Fruit fly (Drosophila melanogaster) whole organism, embryonic: ENCODE data around the gene rols.

Experiments
- CG10147 ChIP-seq: fragments of 200-800 bp; sonication (Bioruptor generic); optimal IDR thresholded peaks from 2 replicates; lab custom pipeline; 2019; ENCODE audit warnings: missing biosample characterization, mild to moderate bottlenecking, missing genetic modification characterization, moderate library complexity
- CG10979 ChIP-seq: fragments of 200-800 bp; sonication (Bioruptor generic); optimal IDR thresholded peaks from 2 replicates; lab custom pipeline; 2018; ENCODE audit warnings: missing biosample characterization, mild to moderate bottlenecking, missing genetic modification characterization, moderate library complexity
- CG11456 ChIP-seq: fragments of 200-800 bp; sonication (Bioruptor generic); IDR thresholded peaks from 3 replicates; pipeline ENCODE4 v1.3.6; 2022; ENCODE audit warnings: missing biosample characterization, missing genetic modification characterization
- CG11504 ChIP-seq: fragments of 200-800 bp; sonication (Bioruptor generic); optimal IDR thresholded peaks from 3 replicates; lab custom pipeline; 2019; ENCODE audit warnings: missing biosample characterization, mild to moderate bottlenecking, missing genetic modification characterization, moderate library complexity
- CG12155 ChIP-seq: fragments of 200-800 bp; sonication (Bioruptor generic); optimal IDR thresholded peaks from 3 replicates; lab custom pipeline; 2016; ENCODE audit warnings: missing biosample characterization, missing genetic modification characterization
- CG12219 ChIP-seq: fragments of 200-800 bp; sonication (Bioruptor generic); optimal IDR thresholded peaks from 3 replicates; lab custom pipeline; 2018; ENCODE audit warnings: missing biosample characterization, mild to moderate bottlenecking, missing genetic modification characterization
- CG12391 ChIP-seq: fragments of 200-800 bp; sonication (Bioruptor generic); optimal IDR thresholded peaks from 3 replicates; lab custom pipeline; 2018; ENCODE audit warnings: missing biosample characterization, mild to moderate bottlenecking, missing genetic modification characterization, moderate library complexity
- CG13287 ChIP-seq: fragments of 200-800 bp; sonication (Bioruptor generic); IDR thresholded peaks from 2 replicates; pipeline ENCODE4 v1.3.6; 2022; ENCODE audit warnings: missing biosample characterization, missing genetic modification characterization; ENCODE audit not compliant: partially characterized antibody
- CG13424 ChIP-seq: fragments of 200-800 bp; sonication (Bioruptor generic); optimal IDR thresholded peaks from 2 replicates; lab custom pipeline; 2019; ENCODE audit warnings: missing biosample characterization, mild to moderate bottlenecking, missing genetic modification characterization, moderate library complexity
- CG13775 ChIP-seq: fragments of 200-800 bp; sonication (Bioruptor generic); optimal IDR thresholded peaks from 3 replicates; lab custom pipeline; 2017; ENCODE audit warnings: missing biosample characterization, mild to moderate bottlenecking, missing genetic modification characterization
- CG2202 ChIP-seq: fragments of 200-800 bp; sonication (Bioruptor generic); optimal IDR thresholded peaks from 2 replicates; lab custom pipeline; 2018; ENCODE audit warnings: missing biosample characterization, mild to moderate bottlenecking, missing genetic modification characterization
- CG2678 ChIP-seq: fragments of 200-800 bp; sonication (Bioruptor generic); optimal IDR thresholded peaks from 3 replicates; lab custom pipeline; 2019; ENCODE audit warnings: missing biosample characterization, mild to moderate bottlenecking, missing genetic modification characterization, moderate library complexity
- CG30020 ChIP-seq: fragments of 200-800 bp; optimal IDR thresholded peaks from 2 replicates; lab custom pipeline; 2019; ENCODE audit warnings: missing biosample characterization, mild to moderate bottlenecking, missing genetic modification characterization, moderate library complexity
- CG31365 ChIP-seq: fragments of 200-800 bp; sonication (Bioruptor generic); optimal IDR thresholded peaks from 2 replicates; lab custom pipeline; 2018; ENCODE audit warnings: missing biosample characterization, mild to moderate bottlenecking, missing genetic modification characterization
- CG31441 ChIP-seq: fragments of 200-800 bp; sonication (Bioruptor generic); IDR thresholded peaks from 2 replicates; pipeline ENCODE4 v1.3.6; 2022; ENCODE audit warnings: missing biosample characterization, missing genetic modification characterization
- CG33557 ChIP-seq: fragments of 200-800 bp; sonication (Bioruptor generic); optimal IDR thresholded peaks from 2 replicates; lab custom pipeline; 2019; ENCODE audit warnings: missing biosample characterization, mild to moderate bottlenecking, missing genetic modification characterization, moderate library complexity
- CG34422 ChIP-seq: fragments of 200-800 bp; sonication (Bioruptor generic); IDR thresholded peaks from 3 replicates; pipeline ENCODE4 v1.3.6; 2022; ENCODE audit warnings: missing biosample characterization, missing genetic modification characterization
- CG4707 ChIP-seq: fragments of 200-800 bp; sonication (Bioruptor generic); optimal IDR thresholded peaks from 2 replicates; lab custom pipeline; 2018; ENCODE audit warnings: missing biosample characterization, mild to moderate bottlenecking, missing genetic modification characterization, moderate library complexity
- CG7556 ChIP-seq: fragments of 200-800 bp; sonication (Bioruptor generic); optimal IDR thresholded peaks from 2 replicates; lab custom pipeline; 2017; ENCODE audit warnings: missing biosample characterization, mild to moderate bottlenecking, missing genetic modification characterization
- CG8765 ChIP-seq: fragments of 200-800 bp; sonication (Bioruptor generic); IDR thresholded peaks from 2 replicates; pipeline ENCODE4 v1.3.6; 2022; ENCODE audit warnings: missing biosample characterization, missing genetic modification characterization
- CG8924 ChIP-seq: fragments of 200-800 bp; optimal IDR thresholded peaks from 3 replicates; lab custom pipeline; 2019; ENCODE audit warnings: missing biosample characterization, mild to moderate bottlenecking, missing genetic modification characterization, moderate library complexity
- CG9727 ChIP-seq: fragments of 200-800 bp; sonication (Bioruptor generic); optimal IDR thresholded peaks from 3 replicates; lab custom pipeline; 2017; ENCODE audit warnings: missing biosample characterization, mild to moderate bottlenecking, missing genetic modification characterization
- CoRest ChIP-seq: fragments of 200-800 bp; sonication (Bioruptor generic); optimal IDR thresholded peaks from 3 replicates; lab custom pipeline; 2018; ENCODE audit warnings: missing biosample characterization, mild to moderate bottlenecking, missing genetic modification characterization, moderate library complexity
- Gsc ChIP-seq: fragments of 200-800 bp; sonication (Bioruptor generic); IDR thresholded peaks from 2 replicates; pipeline ENCODE4 v1.3.6; 2022; ENCODE audit warnings: missing biosample characterization, missing genetic modification characterization
- HLH54F ChIP-seq: fragments of 200-800 bp; sonication (Bioruptor generic); optimal IDR thresholded peaks from 3 replicates; lab custom pipeline; 2016; ENCODE audit warnings: missing biosample characterization, missing genetic modification characterization
- NC2α ChIP-seq: fragments of 200-800 bp; sonication (Bioruptor generic); optimal IDR thresholded peaks from 2 replicates; lab custom pipeline; 2016; ENCODE audit warnings: missing biosample characterization, missing genetic modification characterization
- Oaz ChIP-seq: fragments of 200-800 bp; sonication (Bioruptor generic); IDR thresholded peaks from 2 replicates; pipeline ENCODE4 v1.3.6; 2022; ENCODE audit warnings: missing biosample characterization, missing genetic modification characterization
- Poxn ChIP-seq: fragments of 200-800 bp; sonication (Bioruptor generic); IDR thresholded peaks from 2 replicates; pipeline ENCODE4 v1.3.6; 2022; ENCODE audit warnings: missing biosample characterization, missing genetic modification characterization
- Sox100B ChIP-seq: fragments of 200-800 bp; sonication (Bioruptor generic); optimal IDR thresholded peaks from 3 replicates; lab custom pipeline; 2018; ENCODE audit warnings: missing biosample characterization, mild to moderate bottlenecking, missing genetic modification characterization
- Sox102F ChIP-seq: fragments of 200-800 bp; sonication (Bioruptor generic); optimal IDR thresholded peaks from 2 replicates; lab custom pipeline; 2018; ENCODE audit warnings: missing biosample characterization, mild to moderate bottlenecking, missing genetic modification characterization, moderate library complexity
- Sry-β ChIP-seq: fragments of 200-800 bp; sonication (Bioruptor generic); optimal IDR thresholded peaks from 2 replicates; lab custom pipeline; 2018; ENCODE audit warnings: missing biosample characterization, mild to moderate bottlenecking, missing genetic modification characterization, moderate library complexity
- Ssrp ChIP-seq: fragments of 200-800 bp; sonication (Bioruptor generic); optimal IDR thresholded peaks from 2 replicates; lab custom pipeline; 2018; ENCODE audit warnings: missing biosample characterization, mild to moderate bottlenecking, missing genetic modification characterization, moderate library complexity
- Taf1 ChIP-seq: fragments of 200-800 bp; sonication (Bioruptor generic); IDR thresholded peaks from 2 replicates; pipeline ENCODE4 v1.3.6; 2022; ENCODE audit warnings: missing biosample characterization, missing genetic modification characterization
- YL-1 ChIP-seq: fragments of 200-800 bp; sonication (Bioruptor generic); optimal IDR thresholded peaks from 3 replicates; lab custom pipeline; 2017; ENCODE audit warnings: missing biosample characterization, mild to moderate bottlenecking, missing genetic modification characterization
- ac ChIP-seq: fragments of 200-800 bp; sonication (Bioruptor generic); optimal IDR thresholded peaks from 3 replicates; lab custom pipeline; 2017; ENCODE audit warnings: missing biosample characterization, mild to moderate bottlenecking, missing genetic modification characterization
- ash1 ChIP-seq: fragments of 200-800 bp; sonication (Bioruptor generic); optimal IDR thresholded peaks from 2 replicates; lab custom pipeline; 2018; ENCODE audit warnings: missing biosample characterization, mild to moderate bottlenecking, missing genetic modification characterization
- bsh ChIP-seq, 2 experiments: fragments of 200-800 bp; sonication (Bioruptor generic); optimal IDR thresholded peaks; 2 replicates each; lab custom pipeline; 2017 to 2018; ENCODE audit warnings: mild to moderate bottlenecking in 2 of 2, missing biosample characterization in 2 of 2, missing genetic modification characterization in 2 of 2, moderate library complexity in 1 of 2
- dmrt99B ChIP-seq: fragments of 200-800 bp; sonication (Bioruptor generic); optimal IDR thresholded peaks from 2 replicates; lab custom pipeline; 2018; ENCODE audit warnings: missing biosample characterization, mild to moderate bottlenecking, missing genetic modification characterization, moderate library complexity
- gem ChIP-seq: fragments of 200-800 bp; sonication (Bioruptor generic); optimal IDR thresholded peaks from 2 replicates; lab custom pipeline; 2019; ENCODE audit warnings: missing biosample characterization, mild to moderate bottlenecking, missing genetic modification characterization, moderate library complexity
- grn ChIP-seq: fragments of 200-800 bp; sonication (Bioruptor generic); optimal IDR thresholded peaks from 3 replicates; lab custom pipeline; 2017; ENCODE audit warnings: missing biosample characterization, missing genetic modification characterization
- knrl ChIP-seq: fragments of 200-800 bp; sonication (Bioruptor generic); IDR thresholded peaks from 3 replicates; pipeline ENCODE4 v1.3.6; 2022; ENCODE audit warnings: missing biosample characterization, missing genetic modification characterization; ENCODE audit not compliant: partially characterized antibody
- lilli ChIP-seq: fragments of 200-800 bp; sonication (Bioruptor generic); optimal IDR thresholded peaks from 3 replicates; lab custom pipeline; 2016; ENCODE audit warnings: missing biosample characterization, missing genetic modification characterization
- mirr ChIP-seq: fragments of 200-800 bp; sonication (Bioruptor generic); optimal IDR thresholded peaks from 3 replicates; lab custom pipeline; 2018; ENCODE audit warnings: missing biosample characterization, mild to moderate bottlenecking, missing genetic modification characterization
- nerfin-2 ChIP-seq: fragments of 200-800 bp; sonication (Bioruptor generic); IDR thresholded peaks from 2 replicates; pipeline ENCODE4 v1.3.6; 2022; ENCODE audit warnings: missing biosample characterization, missing genetic modification characterization; ENCODE audit not compliant: partially characterized antibody
- phol ChIP-seq: fragments of 200-800 bp; sonication (Bioruptor generic); optimal IDR thresholded peaks from 3 replicates; lab custom pipeline; 2018; ENCODE audit warnings: missing biosample characterization, mild to moderate bottlenecking, missing genetic modification characterization, moderate library complexity
- row ChIP-seq: fragments of 200-800 bp; sonication (Bioruptor generic); IDR thresholded peaks from 3 replicates; pipeline ENCODE4 v1.3.6; 2022; ENCODE audit warnings: missing biosample characterization, missing genetic modification characterization
- sisA ChIP-seq: fragments of 200-800 bp; sonication (Bioruptor generic); IDR thresholded peaks from 2 replicates; pipeline ENCODE4 v1.3.6; 2022; ENCODE audit warnings: missing biosample characterization, missing genetic modification characterization
- tio ChIP-seq: fragments of 200-800 bp; sonication (Bioruptor generic); optimal IDR thresholded peaks from 2 replicates; lab custom pipeline; 2017; ENCODE audit warnings: missing biosample characterization, missing genetic modification characterization, inconsistent platforms
- vnd ChIP-seq: fragments of 200-800 bp; sonication (Bioruptor generic); IDR thresholded peaks from 3 replicates; pipeline ENCODE4 v1.3.6; 2022; ENCODE audit warnings: missing biosample characterization, missing genetic modification characterization; ENCODE audit not compliant: partially characterized antibody
- z ChIP-seq: fragments of 200-800 bp; sonication (Bioruptor generic); IDR thresholded peaks from 3 replicates; pipeline ENCODE4 v1.3.6; 2022; ENCODE audit warnings: missing biosample characterization, missing genetic modification characterization

rols gene

dm6 chr3L:12101924-12102383 is 37.3 kb upstream of the rols start (continued):
- TF ChIP-seq mirr, result no peak
- no peak for TF ChIP-seq lilli (GFP tag; lab: Kevin White, UChicago)
- TF ChIP-seq CG31365 (tag; lab: Kevin White, UChicago), result no peak
- no peak for TF ChIP-seq CG11456 (GFP tag; lab: Robert Waterston, UW)
- peak; percentile 4 for TF ChIP-seq tio (GFP tag; lab: Kevin White, UChicago)
- no peak for TF ChIP-seq ash1 (GFP tag; lab: Kevin White, UChicago)
- no peak for TF ChIP-seq z
- TF ChIP-seq CG31441 (GFP tag; lab: Robert Waterston, UW), result peak; percentile 60
- TF ChIP-seq CG8765, result no peak
- TF ChIP-seq phol (tag; lab: Kevin White, UChicago), result peak; percentile 63
- no peak for TF ChIP-seq knrl
- no peak for TF ChIP-seq CG12155 (GFP tag; lab: Kevin White, UChicago)
- TF ChIP-seq dmrt99B (tag; lab: Kevin White, UChicago), result peak; percentile 43
- TF ChIP-seq NC2α (GFP tag; lab: Kevin White, UChicago), result no peak
- TF ChIP-seq Sox100B (GFP tag; lab: Kevin White, UChicago), result peak; percentile 50
- no peak for TF ChIP-seq Poxn (GFP tag; lab: Robert Waterston, UW)
- peak; percentile 59 for TF ChIP-seq CG10979 (tag; lab: Kevin White, UChicago)
- TF ChIP-seq CoRest (tag; lab: Kevin White, UChicago), result peak; percentile 53
- TF ChIP-seq CG8924 (tag; lab: Kevin White, UChicago), result peak; percentile 50
- TF ChIP-seq CG13287 (GFP tag; lab: Robert Waterston, UW), result no peak
- peak; percentile 21; the same call in 1 of the 3 replicates for TF ChIP-seq row (GFP tag; lab: Robert Waterston, UW)
- TF ChIP-seq sisA (GFP tag; lab: Robert Waterston, UW), result no peak
- no peak for TF ChIP-seq CG34422 (GFP tag; lab: Robert Waterston, UW)
- no peak for TF ChIP-seq HLH54F (GFP tag; lab: Kevin White, UChicago)
- no peak for TF ChIP-seq Oaz (GFP tag; lab: Robert Waterston, UW)
- TF ChIP-seq nerfin-2 (GFP tag; lab: Robert Waterston, UW), result no peak
- TF ChIP-seq CG7556, result peak; percentile 32
- no peak for TF ChIP-seq vnd (GFP tag; lab: Robert Waterston, UW)
- no peak for TF ChIP-seq grn
- no peak for TF ChIP-seq YL-1 (GFP tag; lab: Kevin White, UChicago)
- TF ChIP-seq Sox102F, result peak; percentile 44
- peak; percentile 61 for TF ChIP-seq CG9727 (GFP tag; lab: Kevin White, UChicago)
- no peak for TF ChIP-seq ac (GFP tag; lab: Kevin White, UChicago)
- TF ChIP-seq Ssrp, result peak; percentile 24
- TF ChIP-seq Gsc (GFP tag; lab: Robert Waterston, UW), result no peak
- TF ChIP-seq CG33557, result no peak
- TF ChIP-seq CG2678 (tag; lab: Kevin White, UChicago), result peak; percentile 46
- no peak for TF ChIP-seq CG12219 (GFP tag; lab: Kevin White, UChicago)
- TF ChIP-seq CG10147 (GFP tag; lab: Kevin White, UChicago), result no peak
- no peak for TF ChIP-seq Taf1 (GFP tag; lab: Robert Waterston, UW)
- peak; percentile 21 for TF ChIP-seq CG2202
- TF ChIP-seq gem (tag; lab: Kevin White, UChicago), result peak; percentile 68
- TF ChIP-seq CG30020 (tag; lab: Kevin White, UChicago), result no peak
- peak; percentile 55 for TF ChIP-seq CG12391 (tag; lab: Kevin White, UChicago)
- no peak for TF ChIP-seq Sry-β (GFP tag; lab: Kevin White, UChicago)
- no peak for TF ChIP-seq CG4707 (GFP tag; lab: Kevin White, UChicago)
- TF ChIP-seq CG13424 (tag; lab: Kevin White, UChicago), result no peak
- TF ChIP-seq CG13775 (GFP tag; lab: Kevin White, UChicago), result peak; percentile 12
- TF ChIP-seq bsh (GFP tag; optimal IDR thresholded peaks at IDR 0.05; lab: Kevin White, UChicago), result peak; percentile 31 to 53
- TF ChIP-seq CG11504 (tag; lab: Kevin White, UChicago), result peak; percentile 54
